Worm (Caenorhabditis elegans): ENCODE results near the gene pepm-1.
"Not testable (repeated sequence)": the region's sequence is repeated elsewhere in the genome, so short reads cannot be mapped to it uniquely, and the experiment has no call there.

pepm-1 gene

ce11 chrV:14308164-14308563 lies 20.7 kb upstream of the pepm-1 start, which contains the start of gene spig-5:
spig-5 (plus strand) TSS chrV:14308464.
- not testable (repeated sequence) for TF ChIP-seq fkh-10 (GFP tag; optimal IDR thresholded peaks at IDR 0.05); sox-2 (GFP tag; IDR thresholded peaks at IDR 0.05); sox-4 (tag; optimal IDR thresholded peaks at IDR 0.05)

DNA sequence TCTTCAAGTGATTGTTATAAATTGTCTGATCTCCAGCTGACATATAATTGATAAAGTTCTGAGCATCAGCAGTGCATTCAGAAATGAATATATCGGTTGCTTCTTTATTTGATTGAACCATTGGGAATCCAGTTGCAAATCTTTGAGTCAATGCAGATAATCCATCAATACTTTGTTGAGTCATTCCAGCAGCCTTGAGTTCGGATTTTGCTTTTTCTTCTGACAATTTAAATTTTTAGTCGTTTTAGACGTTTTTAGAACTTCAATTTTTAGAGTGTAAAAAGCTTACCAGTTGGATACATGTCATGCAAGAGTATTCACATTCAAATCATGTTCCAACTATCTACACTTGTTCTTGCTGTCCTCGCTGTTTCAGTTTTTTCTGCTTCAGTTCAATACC lies 19.3 kb upstream of the pepm-1 start, which contains the start of gene F14D7.14:
TSS of gene F14D7.14 (plus strand) at position 301 of the 400 bp plus-strand sequence.
- not testable (repeated sequence) for TF ChIP-seq C08G9.2, nfya-1, K02D7.2 (tag; optimal IDR thresholded peaks at IDR 0.05)

DNA sequence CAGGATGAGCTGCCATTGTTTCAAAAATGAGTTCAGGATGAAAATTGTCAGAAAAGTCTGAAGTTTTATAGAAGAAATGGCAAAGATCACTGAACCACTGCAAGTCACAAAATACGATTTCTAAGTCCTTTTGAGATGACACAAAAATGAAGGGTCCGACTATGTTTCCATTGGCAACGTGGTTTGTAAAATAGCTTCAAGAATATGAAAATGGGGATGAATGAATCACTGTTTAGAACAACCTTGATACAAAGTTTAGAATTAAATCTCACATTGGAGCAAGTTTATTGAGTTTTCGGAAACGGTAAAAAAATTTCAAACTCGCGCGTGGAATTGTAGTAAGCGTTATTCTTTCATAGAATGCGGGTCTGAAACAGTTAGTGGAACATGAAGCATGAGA lies 17.8 kb upstream of the pepm-1 start, which contains the start of gene ddn-3:
TSS of gene ddn-3 (minus strand) at position 101 of the 400 bp plus-strand sequence.
- TF ChIP-seq elt-4 (tag; optimal IDR thresholded peaks at IDR 0.05): no peak
- TF ChIP-seq ztf-16 (tag; optimal IDR thresholded peaks at IDR 0.05): no peak
- no peak for TF ChIP-seq tbx-2 (tag; optimal IDR thresholded peaks at IDR 0.05)
- TF ChIP-seq dve-1 (tag; optimal IDR thresholded peaks at IDR 0.05): no peak
- no peak for TF ChIP-seq fkh-6 (tag; optimal IDR thresholded peaks at IDR 0.05)

ce11 chrV:14312695-14313094 lies 16.2 kb upstream of the pepm-1 start, which contains the start of gene F14D7.8:
F14D7.8 (minus strand) TSS chrV:14312795.
- no peak for TF ChIP-seq ceh-24 (tag; optimal IDR thresholded peaks at IDR 0.05)
- no peak for TF ChIP-seq pat-9 (tag; optimal IDR thresholded peaks at IDR 0.05)
- TF ChIP-seq T23F11.4 (GFP tag; optimal IDR thresholded peaks at IDR 0.05): no peak
- no peak for TF ChIP-seq ceh-19 (GFP tag; optimal IDR thresholded peaks at IDR 0.05)
- TF ChIP-seq pha-2 (tag; optimal IDR thresholded peaks at IDR 0.05): no peak
- TF ChIP-seq che-1 (tag; optimal IDR thresholded peaks at IDR 0.05): no peak
- no peak for TF ChIP-seq unc-3 (GFP tag; conservative IDR thresholded peaks at IDR 0.05)
- TF ChIP-seq unc-3 (tag; optimal IDR thresholded peaks at IDR 0.05): no peak
- no peak for TF ChIP-seq ets-4 (tag; optimal IDR thresholded peaks at IDR 0.05)
- TF ChIP-seq ztf-16 (tag; optimal IDR thresholded peaks at IDR 0.05): no peak
- no peak for TF ChIP-seq fax-1 (tag; optimal IDR thresholded peaks at IDR 0.05)
- TF ChIP-seq ceh-18 (tag; optimal IDR thresholded peaks at IDR 0.05): no peak

- TF ChIP-seq ceh-34 (tag; optimal IDR thresholded peaks at IDR 0.05) (no peak), hlh-6 (tag; optimal IDR thresholded peaks at IDR 0.05) (no peak), F13H6.1 (tag; optimal IDR thresholded peaks at IDR 0.05) (no peak), unc-86 (tag; optimal IDR thresholded peaks at IDR 0.05) (no peak)
These were observed 14.7 kb upstream of the pepm-1 start, which contains the start of gene F47B8.1 for ce11 chrV:14314236-14314635. F47B8.1 (minus strand) TSS chrV:14314336.

DNA sequence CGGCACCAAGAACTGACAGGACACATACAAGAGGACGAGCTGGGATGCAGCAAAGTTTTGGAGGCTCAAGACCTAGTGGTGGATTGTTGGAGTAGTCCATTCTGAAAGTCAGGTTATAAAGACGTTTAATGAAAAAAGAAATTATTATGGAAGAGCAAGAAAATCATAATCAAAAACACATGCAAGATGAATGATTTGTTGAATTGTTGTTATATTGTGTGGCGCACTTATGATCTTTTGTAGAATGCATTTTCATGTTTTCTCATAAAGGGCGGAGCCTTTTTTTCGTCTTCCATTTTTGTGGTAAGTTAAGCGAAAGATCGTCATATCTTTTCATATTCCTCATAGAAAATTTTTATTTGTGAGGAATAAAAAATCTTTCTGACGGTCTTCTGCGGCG lies 12.4 kb upstream of the pepm-1 start, which contains the start of gene F47B8.2:
TSS of gene F47B8.2 (minus strand) at position 101 of the 400 bp plus-strand sequence.
- no peak for TF ChIP-seq odd-2 (tag; optimal IDR thresholded peaks at IDR 0.05)
- TF ChIP-seq zip-5 (tag; optimal IDR thresholded peaks at IDR 0.05): no peak
- no peak for TF ChIP-seq ceh-45 (GFP tag; IDR thresholded peaks at IDR 0.05)
- no peak for TF ChIP-seq lim-6 (tag; optimal IDR thresholded peaks at IDR 0.05)
- TF ChIP-seq sox-4 (tag; optimal IDR thresholded peaks at IDR 0.05): no peak
- no peak for TF ChIP-seq ama-1 (optimal IDR thresholded peaks at IDR 0.05)
- TF ChIP-seq mec-3 (tag; optimal IDR thresholded peaks at IDR 0.05; ENCODE audit: borderline replicate concordance): no peak
- no peak for TF ChIP-seq ceh-22 (tag; optimal IDR thresholded peaks at IDR 0.05)
- no peak for TF ChIP-seq K02D7.2 (tag; optimal IDR thresholded peaks at IDR 0.05)
- no peak for TF ChIP-seq pat-9 (tag; optimal IDR thresholded peaks at IDR 0.05)
- TF ChIP-seq ceh-18 (tag; optimal IDR thresholded peaks at IDR 0.05): no peak
- TF ChIP-seq lin-11 (tag; optimal IDR thresholded peaks at IDR 0.05): no peak
- no peak for TF ChIP-seq che-1 (tag; optimal IDR thresholded peaks at IDR 0.05)

Measured in whole organism, late embryonic.